Worm (Caenorhabditis elegans) whole organism, early embryonic: ENCODE results near the gene twk-39.

Experiments
- F13C5.2 ChIP-seq: sonication (generic microtip); optimal IDR thresholded peaks from 2 replicates; lab custom pipeline; 2017; ENCODE audit warnings: mild to moderate bottlenecking, missing genetic modification characterization, inconsistent platforms, missing compliant biosample characterization
- aly-1 ChIP-seq: sonication (generic microtip); optimal IDR thresholded peaks from 2 replicates; lab custom pipeline; 2016; ENCODE audit warnings: missing genetic modification characterization, missing compliant biosample characterization
- ama-1 ChIP-seq: fragments of 150-350 bp; optimal IDR thresholded peaks from 2 replicates; lab custom pipeline; 2014
- ceh-36 ChIP-seq: sonication (generic microtip); optimal IDR thresholded peaks from 2 replicates; lab custom pipeline; 2016; ENCODE audit warnings: missing genetic modification characterization, inconsistent platforms, missing compliant biosample characterization
- ets-7 ChIP-seq: sonication (generic microtip); optimal IDR thresholded peaks from 2 replicates; lab custom pipeline; 2016; ENCODE audit warnings: missing genotype, missing genetic modification characterization, missing compliant biosample characterization
- flt-1 ChIP-seq: fragments of 200-800 bp; sonication (Bioruptor generic); IDR thresholded peaks from 2 replicates; pipeline ENCODE4 v1.3.6; 2022; ENCODE audit warnings: missing genetic modification characterization, missing compliant biosample characterization
- hmbx-1 ChIP-seq: sonication (generic microtip); optimal IDR thresholded peaks from 2 replicates; lab custom pipeline; 2016; ENCODE audit warnings: mild to moderate bottlenecking, missing genetic modification characterization, missing compliant biosample characterization
- scrt-1 ChIP-seq: fragments of 200-800 bp; sonication (Bioruptor generic); IDR thresholded peaks from 2 replicates; pipeline ENCODE4 v1.3.6; 2022; ENCODE audit warnings: missing genetic modification characterization, missing compliant biosample characterization
- tbx-11 ChIP-seq: fragments of 200-800 bp; sonication (Bioruptor generic); IDR thresholded peaks from 2 replicates; pipeline ENCODE4 v1.3.6; 2022; ENCODE audit warnings: missing genetic modification characterization, missing compliant biosample characterization
- tbx-37 ChIP-seq: fragments of 200-800 bp; sonication (Bioruptor generic); conservative IDR thresholded peaks from 2 replicates; pipeline ENCODE4 v1.3.6; 2022; ENCODE audit warnings: missing genetic modification reagents, missing genetic modification characterization, missing compliant biosample characterization

DNA sequence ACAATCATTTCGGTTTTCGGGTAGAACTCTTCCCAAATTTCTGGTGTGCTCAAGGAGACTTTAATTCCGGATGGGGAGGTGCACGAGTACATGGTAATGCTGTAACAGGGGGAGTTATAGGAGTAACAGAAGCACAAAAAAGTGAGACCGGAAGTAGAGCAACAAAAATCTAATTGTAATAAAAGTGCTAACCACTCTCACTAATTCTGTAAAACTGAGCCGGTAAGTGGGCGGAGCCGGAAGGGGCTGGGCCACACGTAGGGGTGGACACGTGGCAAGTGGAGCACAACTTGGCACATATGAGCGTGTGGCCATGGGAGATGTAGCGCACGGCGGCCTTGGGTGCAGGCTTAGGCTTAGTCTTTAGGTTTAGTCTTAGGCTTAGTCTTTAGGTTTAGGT is 9.6 kb upstream of the twk-39 start, which contains the start of gene tbx-38:
- TF ChIP-seq flt-1 (GFP tag; lab: Robert Waterston, UW), result no peak
- no peak for TF ChIP-seq F13C5.2 (tag; lab: Kevin White, UChicago)
- TF ChIP-seq ets-7, result peak; percentile 30
- no peak for TF ChIP-seq ceh-36
- no peak for TF ChIP-seq scrt-1
- TF ChIP-seq ama-1 (lab: Kevin White, UChicago), result no peak
- no peak for TF ChIP-seq aly-1 (tag; lab: Kevin White, UChicago)
- no peak for TF ChIP-seq tbx-37 (GFP tag; lab: Robert Waterston, UW)
- no peak for TF ChIP-seq hmbx-1 (tag; lab: Kevin White, UChicago)
- no peak for TF ChIP-seq tbx-11
